Worm (Caenorhabditis elegans) whole organism, L1 larva: ENCODE results near the gene F38A1.6.

Experiments
- C34B4.2 ChIP-seq: sonication (generic microtip); optimal IDR thresholded peaks from 2 replicates; lab custom pipeline; 2017; ENCODE audit warnings: mild to moderate bottlenecking, missing genetic modification characterization, missing compliant biosample characterization
- F16B12.6 ChIP-seq: fragments of 150-350 bp; optimal IDR thresholded peaks from 2 replicates; lab custom pipeline; 2014; ENCODE audit warnings: missing biosample characterization, missing genetic modification characterization
- Y116A8C.19 ChIP-seq: sonication (generic microtip); optimal IDR thresholded peaks from 2 replicates; lab custom pipeline; 2016; ENCODE audit warnings: missing compliant biosample characterization, missing genetic modification characterization, borderline replicate concordance
- alr-1 ChIP-seq: fragments of 200-800 bp; sonication (Bioruptor generic); optimal IDR thresholded peaks from 2 replicates; lab custom pipeline; 2018; ENCODE audit warnings: borderline replicate concordance, mild to moderate bottlenecking, missing genetic modification characterization, missing compliant biosample characterization
- aly-2 ChIP-seq: fragments of 150-350 bp; optimal IDR thresholded peaks from 2 replicates; lab custom pipeline; 2014; ENCODE audit warnings: missing biosample characterization, missing genetic modification characterization
- ama-1 ChIP-seq: fragments of 150-350 bp; optimal IDR thresholded peaks from 2 replicates; lab custom pipeline; 2014
- ceh-63 ChIP-seq: fragments of 200-800 bp; sonication (Bioruptor generic); optimal IDR thresholded peaks from 2 replicates; lab custom pipeline; 2018; ENCODE audit warnings: mild to moderate bottlenecking, missing genetic modification characterization, missing compliant biosample characterization
- ceh-8 ChIP-seq: fragments of 200-800 bp; sonication (Bioruptor generic); optimal IDR thresholded peaks from 2 replicates; lab custom pipeline; 2018; ENCODE audit warnings: mild to moderate bottlenecking, missing genetic modification characterization, moderate library complexity, missing compliant biosample characterization
- ceh-82 ChIP-seq, 3 experiments: fragments of 150-350 bp in 1 of 3; sonication (generic microtip) in 2 of 3; optimal IDR thresholded peaks; 2 replicates each; lab custom pipeline; 2014 to 2017; ENCODE audit warnings: missing biosample characterization in 3 of 3, missing genetic modification characterization in 3 of 3
- ceh-90 ChIP-seq: sonication (generic microtip); optimal IDR thresholded peaks from 2 replicates; lab custom pipeline; 2016; ENCODE audit warnings: missing genetic modification characterization, missing compliant biosample characterization
- dpl-1 ChIP-seq, 3 experiments: fragments of 150-350 bp in 2 of 3; sonication (generic microtip) in 1 of 3; optimal IDR thresholded peaks; 2 replicates each; lab custom pipeline; 2014 to 2017; ENCODE audit warnings: missing biosample characterization in 3 of 3, missing genetic modification characterization in 3 of 3, missing genetic modification reagents in 3 of 3
- efl-1 ChIP-seq, 4 experiments: fragments of 150-350 bp; optimal IDR thresholded peaks in 3 of 4; peaks in 1 of 4; 1 replicate in 1 of 4; 2 replicates in 3 of 4; lab custom pipeline; 2014; ENCODE audit warnings: missing biosample characterization in 2 of 4, missing genetic modification characterization in 2 of 4, missing genetic modification reagents in 2 of 4
- elt-2 ChIP-seq: sonication (generic microtip); optimal IDR thresholded peaks from 2 replicates; lab custom pipeline; 2016; ENCODE audit warnings: missing genetic modification characterization, mild to moderate bottlenecking, inconsistent platforms, missing compliant biosample characterization, missing genetic modification reagents
- fkh-4 ChIP-seq: sonication (generic microtip); optimal IDR thresholded peaks from 2 replicates; lab custom pipeline; 2016; ENCODE audit warnings: missing compliant biosample characterization, missing genetic modification characterization, borderline replicate concordance
- fkh-8 ChIP-seq: sonication (generic microtip); optimal IDR thresholded peaks from 2 replicates; lab custom pipeline; 2016; ENCODE audit warnings: mild to moderate bottlenecking, missing genetic modification characterization, missing compliant biosample characterization
- grh-1 ChIP-seq: fragments of 200-800 bp; sonication (Bioruptor generic); IDR thresholded peaks from 2 replicates; pipeline ENCODE4 v1.3.6; 2022; ENCODE audit warnings: missing genetic modification reagents, missing genetic modification characterization, missing compliant biosample characterization
- hlh-4 ChIP-seq: sonication (generic microtip); optimal IDR thresholded peaks from 2 replicates; lab custom pipeline; 2016; ENCODE audit warnings: mild to moderate bottlenecking, missing genetic modification characterization, missing compliant biosample characterization
- hpl-2 ChIP-seq: fragments of 150-350 bp; optimal IDR thresholded peaks from 2 replicates; lab custom pipeline; 2014; ENCODE audit warnings: missing biosample characterization, missing genetic modification reagents, missing genetic modification characterization
- jun-1 ChIP-seq: fragments of 150-350 bp; optimal IDR thresholded peaks from 2 replicates; lab custom pipeline; 2014; ENCODE audit warnings: missing biosample characterization, missing genetic modification reagents, missing genetic modification characterization
- lin-14 ChIP-seq: fragments of 200-800 bp; sonication (Bioruptor generic); optimal IDR thresholded peaks from 2 replicates; lab custom pipeline; 2018; ENCODE audit warnings: mild to moderate bottlenecking, missing genetic modification characterization, moderate library complexity, missing compliant biosample characterization
- lin-35 ChIP-seq, 2 experiments: fragments of 150-350 bp; optimal IDR thresholded peaks; 2 replicates each; lab custom pipeline; 2014; ENCODE audit warnings: missing biosample characterization in 2 of 2, missing genetic modification characterization in 2 of 2, missing genetic modification reagents in 2 of 2
- lsy-2 ChIP-seq, 2 experiments: fragments of 150-350 bp; optimal IDR thresholded peaks; 2 replicates each; lab custom pipeline; 2014; ENCODE audit warnings: missing biosample characterization in 2 of 2, missing genetic modification characterization in 2 of 2
- mdl-1 ChIP-seq, 2 experiments: fragments of 150-350 bp; optimal IDR thresholded peaks; 2 replicates each; lab custom pipeline; 2014 to 2017; ENCODE audit warnings: missing biosample characterization in 2 of 2, missing genetic modification characterization in 2 of 2, inconsistent platforms in 1 of 2
- mef-2 ChIP-seq: fragments of 150-350 bp; optimal IDR thresholded peaks from 2 replicates; lab custom pipeline; 2014; ENCODE audit warnings: missing biosample characterization, missing genetic modification characterization
- nhr-19 ChIP-seq: fragments of 200-800 bp; sonication (Bioruptor generic); conservative IDR thresholded peaks from 2 replicates; pipeline ENCODE4 v1.3.6; 2022; ENCODE audit warnings: missing genetic modification characterization, missing compliant biosample characterization
- nhr-237 ChIP-seq: fragments of 150-350 bp; optimal IDR thresholded peaks from 2 replicates; lab custom pipeline; 2014; ENCODE audit warnings: missing biosample characterization, missing genetic modification characterization
- nhr-71 ChIP-seq: sonication (generic microtip); optimal IDR thresholded peaks from 2 replicates; lab custom pipeline; 2016; ENCODE audit warnings: mild to moderate bottlenecking, missing genetic modification characterization, moderate library complexity, missing compliant biosample characterization
- nhr-84 ChIP-seq: sonication (generic microtip); optimal IDR thresholded peaks from 2 replicates; lab custom pipeline; 2017; ENCODE audit warnings: missing biosample characterization, missing genetic modification characterization
- nhr-85 ChIP-seq: sonication (generic microtip); peaks from one replicate; lab custom pipeline; 2016; ENCODE audit warnings: missing genetic modification characterization, inconsistent platforms, missing compliant biosample characterization
- pag-3 ChIP-seq: sonication (generic microtip); optimal IDR thresholded peaks from 2 replicates; lab custom pipeline; 2017; ENCODE audit warnings: missing genetic modification characterization, mild to moderate bottlenecking, missing compliant biosample characterization, antibody characterized with exemption, borderline replicate concordance; ENCODE audit not compliant: insufficient read depth
- pax-3 ChIP-seq: fragments of 200-800 bp; sonication (Bioruptor generic); optimal IDR thresholded peaks from 2 replicates; lab custom pipeline; 2018; ENCODE audit warnings: mild to moderate bottlenecking, missing genetic modification characterization, moderate library complexity, missing compliant biosample characterization
- snpc-4 ChIP-seq: fragments of 150-350 bp; optimal IDR thresholded peaks from 2 replicates; lab custom pipeline; 2014; ENCODE audit warnings: missing biosample characterization, missing genetic modification characterization
- snu-23 ChIP-seq: sonication (generic microtip); optimal IDR thresholded peaks from 2 replicates; lab custom pipeline; 2016; ENCODE audit warnings: missing genetic modification characterization, missing compliant biosample characterization
- tlp-1 ChIP-seq: fragments of 150-350 bp; optimal IDR thresholded peaks from 2 replicates; lab custom pipeline; 2014; ENCODE audit warnings: missing biosample characterization, missing genetic modification characterization
- unc-62 ChIP-seq: fragments of 150-350 bp; optimal IDR thresholded peaks from 2 replicates; lab custom pipeline; 2014; ENCODE audit warnings: missing biosample characterization, missing genetic modification reagents, missing genetic modification characterization
- unc-86 ChIP-seq: sonication (generic microtip); optimal IDR thresholded peaks from 2 replicates; lab custom pipeline; 2016; ENCODE audit warnings: missing genetic modification characterization, missing compliant biosample characterization
- unc-98 ChIP-seq: fragments of 200-800 bp; sonication (Bioruptor generic); IDR thresholded peaks from 2 replicates; pipeline ENCODE4 v1.3.6; 2022; ENCODE audit warnings: missing genetic modification characterization, missing compliant biosample characterization
- vab-15 ChIP-seq: sonication (generic microtip); optimal IDR thresholded peaks from 2 replicates; lab custom pipeline; 2017; ENCODE audit warnings: missing genotype, mild to moderate bottlenecking, missing genetic modification characterization, missing compliant biosample characterization
- ztf-11 ChIP-seq, 2 experiments: sonication (generic microtip); optimal IDR thresholded peaks; 2 replicates each; lab custom pipeline; 2016 to 2017; ENCODE audit warnings: missing genetic modification characterization in 2 of 2, missing biosample characterization in 1 of 2, missing compliant biosample characterization in 1 of 2

Gene F38A1.6

DNA sequence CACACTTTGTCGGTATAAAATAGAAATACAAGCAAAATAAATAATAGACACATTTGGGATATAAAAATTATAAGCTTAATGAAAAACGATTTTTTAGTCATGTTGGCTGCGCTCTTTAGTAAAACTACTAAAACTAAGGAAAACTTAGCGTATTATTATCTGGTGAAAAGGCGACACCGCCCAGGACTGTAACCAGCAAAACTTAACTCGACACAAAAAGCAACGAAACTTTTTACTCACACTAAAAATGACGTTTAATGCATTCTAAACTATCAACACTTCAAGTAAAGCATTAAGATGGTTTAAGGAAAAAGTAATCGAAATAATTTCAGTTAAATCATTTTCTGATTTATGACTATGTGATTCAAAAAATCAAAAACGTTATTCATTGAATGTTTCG is 4.0 kb downstream of the F38A1.6 start, which contains the start of gene clec-167:
clec-167 (minus strand) TSS at position 101 of the 400 bp plus-strand sequence.
- TF ChIP-seq ceh-90 (no peak), nhr-85 (tag; lab: Kevin White, UChicago) (no peak), nhr-237 (tag; lab: Kevin White, UChicago) (no peak), aly-2 (tag; lab: Kevin White, UChicago) (no peak), ama-1 (lab: Kevin White, UChicago) (no peak)

DNA sequence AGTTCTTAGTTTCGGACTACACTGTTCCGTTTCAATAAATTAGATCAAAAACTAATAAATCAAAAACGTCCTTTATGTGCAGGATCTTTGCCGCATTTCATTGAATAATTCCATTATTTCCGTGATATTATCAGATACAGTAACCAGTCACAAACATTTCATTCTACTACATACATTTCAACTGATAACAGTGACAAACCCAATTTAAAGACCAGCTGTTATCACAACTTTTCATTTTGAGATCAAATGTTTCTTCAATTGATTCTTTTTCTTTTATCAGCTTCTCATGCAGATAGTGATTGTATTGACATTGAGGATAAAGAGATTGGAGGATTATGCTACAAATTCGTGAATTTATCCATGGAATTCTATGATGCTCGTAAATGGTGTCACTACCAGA is 5.1 kb downstream of the F38A1.6 start, which contains the start of gene clec-168:
clec-168 (plus strand) TSS at position 247 of the 400 bp plus-strand sequence.
- TF ChIP-seq jun-1 (tag; lab: Kevin White, UChicago) (peak; percentile 11), elt-2 (tag; lab: Kevin White, UChicago) (peak; percentile 78), hpl-2 (GFP tag; lab: Kevin White, UChicago) (no peak), alr-1 (tag; lab: Kevin White, UChicago) (no peak)
- TF ChIP-seq, all 84 proteins: peak for 2

DNA sequence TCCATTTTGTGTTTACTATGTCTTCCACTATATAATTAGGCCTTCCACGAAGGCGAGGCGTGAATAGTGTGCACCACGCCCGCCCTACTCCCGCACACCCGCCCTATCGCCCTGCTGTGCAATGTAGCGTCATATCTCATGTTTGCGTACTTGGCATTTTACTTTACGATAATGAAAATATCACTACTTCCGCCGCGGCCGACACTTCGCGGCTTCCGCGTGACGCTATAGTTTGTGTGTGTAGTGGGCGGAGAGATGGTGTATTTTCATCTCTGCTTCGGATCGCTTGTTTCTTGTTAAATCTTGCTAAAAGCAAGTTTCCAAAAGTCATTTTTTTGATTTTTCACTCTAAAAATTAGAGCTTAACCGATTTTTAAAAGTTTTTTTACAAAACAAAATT is 8.8 kb downstream of the F38A1.6 start:
- TF ChIP-seq nhr-84: no peak
- no peak for TF ChIP-seq fkh-4 (tag; lab: Kevin White, UChicago)
- TF ChIP-seq efl-1 (optimal IDR thresholded peaks at IDR 0.05; lab: Kevin White, UChicago): no peak
- peak in 1 of 2 experiments; percentile 27 for TF ChIP-seq efl-1 (GFP tag; optimal IDR thresholded peaks at IDR 0.05 in 1 of 2; lab: Kevin White, UChicago)
- TF ChIP-seq grh-1 (GFP tag; lab: Robert Waterston, UW): no peak
- TF ChIP-seq vab-15 (tag; lab: Kevin White, UChicago): no peak
- TF ChIP-seq mef-2: no peak
- no peak for TF ChIP-seq pax-3 (tag; lab: Kevin White, UChicago)
- no peak for TF ChIP-seq ceh-63 (GFP tag; lab: Kevin White, UChicago)
- TF ChIP-seq aly-2 (tag; lab: Kevin White, UChicago): no peak
- no peak for TF ChIP-seq snu-23 (GFP tag; lab: Kevin White, UChicago)
- no peak for TF ChIP-seq lsy-2 (tag; optimal IDR thresholded peaks at IDR 0.05; lab: Kevin White, UChicago)
- no peak for TF ChIP-seq pag-3 (tag; lab: Kevin White, UChicago)
- no peak for TF ChIP-seq Y116A8C.19 (tag; lab: Kevin White, UChicago)
- peak; percentile 37 for TF ChIP-seq elt-2 (tag; lab: Kevin White, UChicago)
- TF ChIP-seq ceh-82 (tag; optimal IDR thresholded peaks at IDR 0.05; lab: Kevin White, UChicago): no peak
- TF ChIP-seq tlp-1 (tag; lab: Kevin White, UChicago): no peak
- TF ChIP-seq ztf-11 (tag; optimal IDR thresholded peaks at IDR 0.05; lab: Kevin White, UChicago): no peak
- no peak for TF ChIP-seq ceh-8 (GFP tag; lab: Kevin White, UChicago)
- TF ChIP-seq lin-35 (GFP tag; optimal IDR thresholded peaks at IDR 0.05; lab: Kevin White, UChicago): no peak
- TF ChIP-seq jun-1 (tag; lab: Kevin White, UChicago): no peak
- peak; percentile 53 for TF ChIP-seq snpc-4 (tag; lab: Kevin White, UChicago)
- no peak for TF ChIP-seq ceh-90
- TF ChIP-seq fkh-8 (tag; lab: Kevin White, UChicago): no peak
- TF ChIP-seq, all 84 proteins: peak for 3

DNA sequence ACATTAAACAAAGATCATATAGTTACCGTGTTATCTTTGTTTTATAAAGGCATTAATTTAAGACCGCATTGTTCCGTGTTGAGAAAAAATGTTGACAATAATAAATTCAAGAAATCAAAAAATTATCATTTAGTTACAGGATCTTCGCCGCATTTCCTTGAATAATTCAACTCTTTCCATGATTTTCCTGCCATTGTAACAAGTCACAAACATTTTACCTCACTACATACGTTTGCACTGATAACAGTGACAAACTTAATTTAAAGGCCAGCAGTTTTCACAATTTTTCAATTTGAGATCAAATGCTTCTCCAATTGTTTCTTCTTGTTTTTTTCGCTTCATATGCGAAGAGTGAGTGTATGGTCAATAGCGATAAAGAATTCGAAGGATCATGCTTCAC is 9.4 kb downstream of the F38A1.6 start, which contains the start of gene clec-169:
clec-169 (plus strand) TSS at position 301 of the 400 bp plus-strand sequence.
- no peak for TF ChIP-seq nhr-19 (GFP tag; lab: Robert Waterston, UW)
- TF ChIP-seq efl-1 (optimal IDR thresholded peaks at IDR 0.05; lab: Kevin White, UChicago): no peak
- peak in 1 of 2 experiments; percentile 48 for TF ChIP-seq efl-1 (GFP tag; optimal IDR thresholded peaks at IDR 0.05 in 1 of 2; lab: Kevin White, UChicago)
- TF ChIP-seq aly-2 (tag; lab: Kevin White, UChicago): no peak
- no peak for TF ChIP-seq unc-98

DNA sequence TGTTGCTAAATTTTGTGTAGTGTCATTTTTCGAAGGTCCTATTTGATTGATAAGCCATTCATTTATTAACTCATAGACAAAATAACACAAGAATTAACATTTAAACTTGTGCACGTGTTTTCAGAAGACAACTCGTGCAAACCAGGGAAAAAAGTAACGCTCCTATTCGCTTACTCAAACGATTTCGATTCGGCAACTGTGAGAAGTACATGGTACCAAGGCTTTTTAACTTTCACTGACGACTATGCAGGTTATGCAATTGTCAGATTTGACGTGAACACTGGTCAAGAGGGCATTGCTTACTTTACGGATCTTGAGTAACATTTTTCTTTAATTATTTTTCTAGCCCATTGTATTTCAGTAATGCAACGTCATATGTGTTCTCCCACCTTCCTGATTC is 10.3 kb downstream of the F38A1.6 start:
- TF ChIP-seq F16B12.6 (no peak), unc-62 (GFP tag; lab: Kevin White, UChicago) (no peak), lin-14 (GFP tag; lab: Kevin White, UChicago) (no peak), ama-1 (lab: Kevin White, UChicago) (no peak), nhr-71 (tag; lab: Kevin White, UChicago) (no peak), C34B4.2 (no peak), nhr-85 (tag; lab: Kevin White, UChicago) (no peak), dpl-1 (GFP tag; optimal IDR thresholded peaks at IDR 0.05; lab: Kevin White, UChicago) (no peak), nhr-237 (tag; lab: Kevin White, UChicago) (no peak), mdl-1 (tag; optimal IDR thresholded peaks at IDR 0.05; lab: Kevin White, UChicago) (no peak), unc-86 (tag; lab: Kevin White, UChicago) (no peak), fkh-4 (tag; lab: Kevin White, UChicago) (no peak), pax-3 (tag; lab: Kevin White, UChicago) (no peak), Y116A8C.19 (tag; lab: Kevin White, UChicago) (no peak), hlh-4 (tag; lab: Kevin White, UChicago) (no peak), lin-35 (GFP tag; optimal IDR thresholded peaks at IDR 0.05; lab: Kevin White, UChicago) (no peak), vab-15 (tag; lab: Kevin White, UChicago) (no peak)
